Fruit fly (Drosophila melanogaster) whole organism, embryonic: ENCODE data around the gene CG2493.

Experiments used
- B-H2 ChIP-seq: fragments of 200-800 bp; sonication (Bioruptor generic); optimal IDR thresholded peaks from 2 replicates; lab custom pipeline; 2018; ENCODE audit warnings: missing biosample characterization, mild to moderate bottlenecking, missing genetic modification characterization
- Bdp1 ChIP-seq: fragments of 200-800 bp; sonication (Bioruptor generic); optimal IDR thresholded peaks from 3 replicates; lab custom pipeline; 2016; ENCODE audit warnings: missing biosample characterization, missing genetic modification characterization
- CG10147 ChIP-seq: fragments of 200-800 bp; sonication (Bioruptor generic); optimal IDR thresholded peaks from 2 replicates; lab custom pipeline; 2019; ENCODE audit warnings: missing biosample characterization, mild to moderate bottlenecking, missing genetic modification characterization, moderate library complexity
- CG10209 ChIP-seq: fragments of 200-800 bp; sonication (Bioruptor generic); optimal IDR thresholded peaks from 3 replicates; lab custom pipeline; 2017; ENCODE audit warnings: missing biosample characterization, mild to moderate bottlenecking, missing genetic modification characterization, missing genetic modification reagents
- CG10959 ChIP-seq: fragments of 200-800 bp; sonication (Bioruptor generic); IDR thresholded peaks from 2 replicates; pipeline ENCODE4 v1.3.6; 2022; ENCODE audit warnings: missing biosample characterization, missing genetic modification characterization
- CG11247 ChIP-seq: fragments of 200-800 bp; sonication (Bioruptor generic); IDR thresholded peaks from 2 replicates; pipeline ENCODE4 v1.3.6; 2022; ENCODE audit warnings: missing biosample characterization, missing genetic modification characterization
- CG11723 ChIP-seq: fragments of 200-800 bp; sonication (Bioruptor generic); optimal IDR thresholded peaks from 2 replicates; lab custom pipeline; 2017; ENCODE audit warnings: missing biosample characterization, mild to moderate bottlenecking, missing genetic modification characterization
- CG12299 ChIP-seq: fragments of 200-800 bp; sonication (Bioruptor generic); optimal IDR thresholded peaks from 2 replicates; lab custom pipeline; 2018; ENCODE audit warnings: missing biosample characterization, mild to moderate bottlenecking, missing genetic modification characterization
- CG12391 ChIP-seq: fragments of 200-800 bp; sonication (Bioruptor generic); optimal IDR thresholded peaks from 3 replicates; lab custom pipeline; 2018; ENCODE audit warnings: missing biosample characterization, mild to moderate bottlenecking, missing genetic modification characterization, moderate library complexity
- CG12942 ChIP-seq: fragments of 200-800 bp; sonication (Bioruptor generic); optimal IDR thresholded peaks from 3 replicates; lab custom pipeline; 2016; ENCODE audit warnings: missing biosample characterization, missing genetic modification characterization
- CG15073 ChIP-seq: fragments of 200-800 bp; sonication (Bioruptor generic); optimal IDR thresholded peaks from 2 replicates; lab custom pipeline; 2016; ENCODE audit warnings: missing biosample characterization, missing genetic modification characterization
- CG18764 ChIP-seq: fragments of 200-800 bp; sonication (Bioruptor generic); optimal IDR thresholded peaks from 3 replicates; lab custom pipeline; 2016; ENCODE audit warnings: missing biosample characterization, missing genetic modification characterization
- CG2678 ChIP-seq: fragments of 200-800 bp; sonication (Bioruptor generic); optimal IDR thresholded peaks from 3 replicates; lab custom pipeline; 2019; ENCODE audit warnings: missing biosample characterization, mild to moderate bottlenecking, missing genetic modification characterization, moderate library complexity
- CG31224 ChIP-seq: fragments of 200-800 bp; sonication (Bioruptor generic); IDR thresholded peaks from 2 replicates; pipeline ENCODE4 v1.3.6; 2022; ENCODE audit warnings: missing biosample characterization, missing genetic modification characterization
- CG32767 ChIP-seq: fragments of 200-800 bp; sonication (Bioruptor generic); IDR thresholded peaks from 2 replicates; pipeline ENCODE4 v1.3.6; 2022; ENCODE audit warnings: missing biosample characterization, missing genetic modification characterization
- CG4328 ChIP-seq: fragments of 200-800 bp; sonication (Bioruptor generic); optimal IDR thresholded peaks from 3 replicates; lab custom pipeline; 2017; ENCODE audit warnings: missing biosample characterization, missing genetic modification reagents, missing genetic modification characterization
- CG4820 ChIP-seq: fragments of 200-800 bp; sonication (Bioruptor generic); optimal IDR thresholded peaks from 3 replicates; lab custom pipeline; 2016; ENCODE audit warnings: missing biosample characterization, missing genetic modification characterization
- CG5245 ChIP-seq: fragments of 200-800 bp; sonication (Bioruptor generic); optimal IDR thresholded peaks from 3 replicates; lab custom pipeline; 2016; ENCODE audit warnings: missing biosample characterization, missing genetic modification characterization
- CG6813 ChIP-seq: fragments of 200-800 bp; sonication (Bioruptor generic); optimal IDR thresholded peaks from 2 replicates; lab custom pipeline; 2017; ENCODE audit warnings: missing biosample characterization, missing genetic modification characterization, mild to moderate bottlenecking, moderate library complexity, missing genetic modification reagents
- CG9609 ChIP-seq: fragments of 200-800 bp; sonication (Bioruptor generic); optimal IDR thresholded peaks from 3 replicates; lab custom pipeline; 2016; ENCODE audit warnings: missing biosample characterization, missing genetic modification characterization
- Doc2 ChIP-seq: fragments of 200-800 bp; sonication (Bioruptor generic); IDR thresholded peaks from 2 replicates; pipeline ENCODE4 v1.3.6; 2022; ENCODE audit warnings: missing biosample characterization, missing genetic modification characterization
- Fer2 ChIP-seq: fragments of 200-800 bp; sonication (Bioruptor generic); optimal IDR thresholded peaks from 2 replicates; lab custom pipeline; 2018; ENCODE audit warnings: missing biosample characterization, mild to moderate bottlenecking, missing genetic modification characterization, moderate library complexity
- Fer3 ChIP-seq: fragments of 200-800 bp; sonication (Bioruptor generic); optimal IDR thresholded peaks from 2 replicates; lab custom pipeline; 2018; ENCODE audit warnings: missing biosample characterization, mild to moderate bottlenecking, missing genetic modification characterization, moderate library complexity
- Gug ChIP-seq: fragments of 200-800 bp; sonication (Bioruptor generic); IDR thresholded peaks from 4 replicates; pipeline ENCODE4 v1.3.6; 2022; ENCODE audit warnings: missing biosample characterization, missing genetic modification characterization
- Hr3 ChIP-seq: fragments of 200-800 bp; sonication (Bioruptor generic); optimal IDR thresholded peaks from 3 replicates; lab custom pipeline; 2016; ENCODE audit warnings: missing biosample characterization, missing genetic modification characterization
- NfI ChIP-seq: fragments of 200-800 bp; sonication (Bioruptor generic); optimal IDR thresholded peaks from 3 replicates; lab custom pipeline; 2018; ENCODE audit warnings: missing biosample characterization, mild to moderate bottlenecking, missing genetic modification characterization, moderate library complexity
- Six4 ChIP-seq: fragments of 200-800 bp; sonication (Bioruptor generic); optimal IDR thresholded peaks from 2 replicates; lab custom pipeline; 2016; ENCODE audit warnings: missing biosample characterization, missing genetic modification characterization
- Ssrp ChIP-seq: fragments of 200-800 bp; sonication (Bioruptor generic); optimal IDR thresholded peaks from 2 replicates; lab custom pipeline; 2018; ENCODE audit warnings: missing biosample characterization, mild to moderate bottlenecking, missing genetic modification characterization, moderate library complexity
- Trl ChIP-seq, 3 experiments: fragments of >200 bp in 2 of 3; fragments of 200-800 bp in 1 of 3; sonication (Bioruptor generic) in 1 of 3; optimal IDR thresholded peaks; 2 replicates in 1 of 3; 3 replicates in 2 of 3; lab custom pipeline; 2016 to 2017; ENCODE audit warnings: missing biosample characterization in 1 of 3, missing genetic modification characterization in 1 of 3
- Usf ChIP-seq: fragments of 200-800 bp; sonication (Bioruptor generic); optimal IDR thresholded peaks from 2 replicates; lab custom pipeline; 2017; ENCODE audit warnings: missing genotype, missing biosample characterization, missing genetic modification characterization
- cas ChIP-seq: fragments of 200-800 bp; sonication (Bioruptor generic); IDR thresholded peaks from 2 replicates; pipeline ENCODE4 v1.3.6; 2022; ENCODE audit warnings: missing biosample characterization, missing genetic modification characterization
- croc ChIP-seq: fragments of 200-800 bp; sonication (Bioruptor generic); conservative IDR thresholded peaks from 3 replicates; pipeline ENCODE4 v1.3.6; 2022; ENCODE audit warnings: missing biosample characterization, missing genetic modification characterization
- da ChIP-seq: fragments of 200-800 bp; sonication (Bioruptor generic); optimal IDR thresholded peaks from 2 replicates; lab custom pipeline; 2016; ENCODE audit warnings: missing biosample characterization, missing genetic modification characterization
- dmrt11E ChIP-seq: fragments of 200-800 bp; sonication (Bioruptor generic); optimal IDR thresholded peaks from 3 replicates; lab custom pipeline; 2018; ENCODE audit warnings: missing biosample characterization, mild to moderate bottlenecking, missing genetic modification characterization, moderate library complexity
- fru ChIP-seq: fragments of >200 bp; optimal IDR thresholded peaks from 2 replicates; lab custom pipeline; 2017
- hb ChIP-seq: fragments of 200-800 bp; sonication (Bioruptor generic); IDR thresholded peaks from 3 replicates; pipeline ENCODE4 v1.3.6; 2022; ENCODE audit warnings: missing biosample characterization, missing genetic modification characterization; ENCODE audit not compliant: partially characterized antibody
- hkb ChIP-seq, 2 experiments: fragments of 200-800 bp in 1 of 2; fragments of >200 bp in 1 of 2; sonication (Bioruptor generic) in 1 of 2; IDR thresholded peaks in 1 of 2; optimal IDR thresholded peaks in 1 of 2; 2 replicates each; pipeline versions ENCODE4 v1.3.6 to Lab custom; 2017 to 2022; ENCODE audit warnings: missing biosample characterization in 1 of 2, missing genetic modification characterization in 1 of 2
- jigr1 ChIP-seq: fragments of 200-800 bp; sonication (Bioruptor generic); IDR thresholded peaks from 3 replicates; pipeline ENCODE4 v1.3.6; 2022; ENCODE audit warnings: missing biosample characterization, missing genetic modification characterization
- knrl ChIP-seq: fragments of 200-800 bp; sonication (Bioruptor generic); IDR thresholded peaks from 3 replicates; pipeline ENCODE4 v1.3.6; 2022; ENCODE audit warnings: missing biosample characterization, missing genetic modification characterization; ENCODE audit not compliant: partially characterized antibody
- lab ChIP-seq: fragments of 200-800 bp; sonication (Bioruptor generic); optimal IDR thresholded peaks from 3 replicates; lab custom pipeline; 2017; ENCODE audit warnings: missing biosample characterization, missing genetic modification characterization, mild to moderate bottlenecking, moderate library complexity, missing genetic modification reagents
- lov ChIP-seq, 2 experiments: fragments of 200-800 bp in 1 of 2; fragments of >200 bp in 1 of 2; sonication (Bioruptor generic) in 1 of 2; IDR thresholded peaks in 1 of 2; optimal IDR thresholded peaks in 1 of 2; 2 replicates in 1 of 2; 3 replicates in 1 of 2; pipeline versions ENCODE4 v1.3.6 to Lab custom; 2017 to 2022; ENCODE audit warnings: missing biosample characterization in 1 of 2, missing genetic modification characterization in 1 of 2
- mirr ChIP-seq: fragments of 200-800 bp; sonication (Bioruptor generic); optimal IDR thresholded peaks from 3 replicates; lab custom pipeline; 2018; ENCODE audit warnings: missing biosample characterization, mild to moderate bottlenecking, missing genetic modification characterization
- nerfin-2 ChIP-seq: fragments of 200-800 bp; sonication (Bioruptor generic); IDR thresholded peaks from 2 replicates; pipeline ENCODE4 v1.3.6; 2022; ENCODE audit warnings: missing biosample characterization, missing genetic modification characterization; ENCODE audit not compliant: partially characterized antibody
- org-1 ChIP-seq: fragments of 200-800 bp; sonication (Bioruptor generic); optimal IDR thresholded peaks from 2 replicates; lab custom pipeline; 2017; ENCODE audit warnings: missing biosample characterization, missing genetic modification characterization
- repo ChIP-seq: fragments of 200-800 bp; sonication (Bioruptor generic); optimal IDR thresholded peaks from 2 replicates; lab custom pipeline; 2016; ENCODE audit warnings: missing biosample characterization, missing genetic modification characterization
- schlank ChIP-seq: fragments of 200-800 bp; sonication (Bioruptor generic); optimal IDR thresholded peaks from 2 replicates; lab custom pipeline; 2018; ENCODE audit warnings: missing biosample characterization, mild to moderate bottlenecking, missing genetic modification characterization
- tap ChIP-seq: fragments of 200-800 bp; optimal IDR thresholded peaks from 3 replicates; lab custom pipeline; 2019; ENCODE audit warnings: missing biosample characterization, mild to moderate bottlenecking, missing genetic modification characterization, moderate library complexity
- vnd ChIP-seq: fragments of 200-800 bp; sonication (Bioruptor generic); IDR thresholded peaks from 3 replicates; pipeline ENCODE4 v1.3.6; 2022; ENCODE audit warnings: missing biosample characterization, missing genetic modification characterization; ENCODE audit not compliant: partially characterized antibody

Gene CG2493

dm6 chr2L:20494423-20495052, 31.3 kb upstream of the CG2493 start, which contains the start of gene CG34007 (continued):
- peak; percentile 53 for TF ChIP-seq org-1 (GFP tag; lab: Kevin White, UChicago)
- peak; percentile 28; the same call in 1 of the 3 replicates for TF ChIP-seq jigr1 (GFP tag; lab: Robert Waterston, UW)
- TF ChIP-seq CG11723 = peak; percentile 73
- TF ChIP-seq da (GFP tag; lab: Kevin White, UChicago) = no peak
- TF ChIP-seq lov (optimal IDR thresholded peaks at IDR 0.05; lab: Kevin White, UChicago) = no peak
- 0 out of 3 replicates have a peak, but pooled peaks have one; percentile 49 for TF ChIP-seq lov (GFP tag; IDR thresholded peaks at IDR 0.05; lab: Robert Waterston, UW)
- peak; percentile 66 for TF ChIP-seq CG6813 (GFP tag; lab: Kevin White, UChicago)
- no peak for TF ChIP-seq CG31224 (GFP tag; lab: Robert Waterston, UW)
- TF ChIP-seq CG4328 (GFP tag; lab: Kevin White, UChicago) = peak; percentile 63
- TF ChIP-seq schlank = no peak
- no peak for TF ChIP-seq cas (GFP tag; lab: Robert Waterston, UW)
- TF ChIP-seq Fer3 = peak; percentile 41
- TF ChIP-seq CG4820 (GFP tag; lab: Kevin White, UChicago) = peak; percentile 60
- TF ChIP-seq lab (GFP tag; lab: Kevin White, UChicago) = no peak
- TF ChIP-seq CG5245 = peak; percentile 41
- peak; percentile 64 for TF ChIP-seq Six4
- TF ChIP-seq CG11247 (GFP tag; lab: Robert Waterston, UW) = peak; percentile 38; the same call in 1 of the 2 replicates
- peak; percentile 97 for TF ChIP-seq dmrt11E
- TF ChIP-seq croc (GFP tag; lab: Robert Waterston, UW) = peak; percentile 81
- peak; percentile 89 for TF ChIP-seq CG2678 (tag; lab: Kevin White, UChicago)
- TF ChIP-seq hb = no peak
- TF ChIP-seq Gug (GFP tag; lab: Robert Waterston, UW) = peak; percentile 39; the same call in 2 of the 4 replicates
- peak; percentile 9 for TF ChIP-seq Fer2 (tag; lab: Kevin White, UChicago)
- peak; percentile 80 for TF ChIP-seq CG32767
- peak; percentile 27 for TF ChIP-seq CG18764
- TF ChIP-seq hkb (optimal IDR thresholded peaks at IDR 0.05; lab: Kevin White, UChicago) = no peak
- TF ChIP-seq hkb (GFP tag; IDR thresholded peaks at IDR 0.05; lab: Robert Waterston, UW) = peak; percentile 76
- no peak for TF ChIP-seq knrl (GFP tag; lab: Robert Waterston, UW)
- peak; percentile 74 for TF ChIP-seq Usf
- peak; percentile 72 for TF ChIP-seq CG10147 (GFP tag; lab: Kevin White, UChicago)
- TF ChIP-seq CG12942 (GFP tag; lab: Kevin White, UChicago) = peak; percentile 37
- no peak for TF ChIP-seq CG9609 (GFP tag; lab: Kevin White, UChicago)
- peak; percentile 75 for TF ChIP-seq CG12299 (tag; lab: Kevin White, UChicago)
- TF ChIP-seq CG10959 (GFP tag; lab: Robert Waterston, UW) = peak; percentile 60
- no peak for TF ChIP-seq B-H2
- peak; percentile 94 for TF ChIP-seq CG12391 (tag; lab: Kevin White, UChicago)
- TF ChIP-seq Bdp1 (GFP tag; lab: Kevin White, UChicago) = no peak
- peak; percentile 83 for TF ChIP-seq Hr3
- TF ChIP-seq vnd (GFP tag; lab: Robert Waterston, UW) = no peak
- TF ChIP-seq Ssrp = peak; percentile 95
- peak; percentile 77 for TF ChIP-seq tap
- TF ChIP-seq Trl (optimal IDR thresholded peaks at IDR 0.05; lab: Kevin White, UChicago) = peak; percentile 22 to 76
- no peak for TF ChIP-seq Trl (GFP tag; optimal IDR thresholded peaks at IDR 0.05; lab: Kevin White, UChicago)
- peak; percentile 40 for TF ChIP-seq NfI (GFP tag; lab: Kevin White, UChicago)
- peak; percentile 76 for TF ChIP-seq CG10209 (GFP tag; lab: Kevin White, UChicago)
- no peak for TF ChIP-seq mirr (GFP tag; lab: Kevin White, UChicago)
- TF ChIP-seq nerfin-2 (GFP tag; lab: Robert Waterston, UW) = no peak
- peak; percentile 3 for TF ChIP-seq CG15073 (GFP tag; lab: Kevin White, UChicago)
- no peak for TF ChIP-seq repo (GFP tag; lab: Kevin White, UChicago)
- TF ChIP-seq Doc2 (GFP tag; lab: Robert Waterston, UW) = no peak
- no peak for TF ChIP-seq fru
